Worm (Caenorhabditis elegans) whole organism, early embryonic: Measurements from ENCODE around the gene nspe-2.

Source experiments
- ama-1 ChIP-seq: fragments of 150-350 bp; optimal IDR thresholded peaks from 2 replicates; lab custom pipeline; 2014
- hmbx-1 ChIP-seq: sonication (generic microtip); optimal IDR thresholded peaks from 2 replicates; lab custom pipeline; 2016; ENCODE audit warnings: mild to moderate bottlenecking, missing genetic modification characterization, missing compliant biosample characterization
- sea-1 ChIP-seq: fragments of 200-800 bp; sonication (Bioruptor generic); conservative IDR thresholded peaks from 2 replicates; pipeline ENCODE4 v1.3.6; 2022; ENCODE audit warnings: missing genetic modification characterization, missing compliant biosample characterization

DNA sequence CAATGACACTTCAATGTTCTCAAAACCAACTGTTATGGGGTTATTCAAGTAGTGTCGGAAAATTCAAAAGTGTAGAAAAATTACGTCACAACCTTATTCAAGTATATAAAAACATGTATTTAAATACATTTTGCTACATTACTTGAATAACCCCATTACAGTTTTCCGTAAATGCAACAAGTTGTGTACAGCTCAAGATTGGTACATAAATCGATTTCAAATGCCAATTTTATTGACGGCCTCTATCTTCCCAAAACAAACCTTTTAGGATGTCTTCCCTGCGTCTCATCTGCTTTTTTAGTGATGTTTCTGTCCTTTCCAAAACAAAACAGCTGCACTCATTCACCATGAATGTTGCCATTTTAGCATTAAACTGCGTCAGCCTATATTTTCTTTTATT, 10.2 kb upstream of the nspe-2 start, which contains the start of gene Y38E10A.28:
- TF ChIP-seq ama-1, result no peak
- TF ChIP-seq hmbx-1 (tag; lab: Kevin White, UChicago), result no peak
- TF ChIP-seq sea-1 (GFP tag; lab: Robert Waterston, UW), result no peak
